Worm (Caenorhabditis elegans) whole organism, young adult: ENCODE results near the gene ace-4.
A peak's percentile ranks its signal among the peaks of the same experiment; 100 is the strongest.

Experiments used
- B0261.1 ChIP-seq: sonication (generic microtip); optimal IDR thresholded peaks from 2 replicates; lab custom pipeline; 2016; ENCODE audit warnings: mild to moderate bottlenecking, missing genetic modification characterization, moderate library complexity, missing compliant biosample characterization
- D2030.7 ChIP-seq: fragments of 200-800 bp; sonication (Bioruptor generic); IDR thresholded peaks from 2 replicates; pipeline ENCODE4 v1.3.6; 2022; ENCODE audit warnings: missing genetic modification reagents, missing genetic modification characterization, missing compliant biosample characterization
- F10E7.11 ChIP-seq: sonication (generic microtip); optimal IDR thresholded peaks from 2 replicates; lab custom pipeline; 2017; ENCODE audit warnings: mild to moderate bottlenecking, missing genetic modification characterization, moderate library complexity, missing compliant biosample characterization
- F22D6.2 ChIP-seq: sonication (generic microtip); optimal IDR thresholded peaks from 2 replicates; lab custom pipeline; 2016; ENCODE audit warnings: mild to moderate bottlenecking, missing genetic modification characterization, missing compliant biosample characterization
- F23B12.7 ChIP-seq: sonication (generic microtip); optimal IDR thresholded peaks from 2 replicates; lab custom pipeline; 2017; ENCODE audit warnings: missing genetic modification characterization, mild to moderate bottlenecking, missing compliant biosample characterization, antibody characterized with exemption, moderate library complexity; ENCODE audit not compliant: insufficient read depth
- F33H1.4 ChIP-seq: fragments of 200-800 bp; sonication (Bioruptor generic); IDR thresholded peaks from 2 replicates; pipeline ENCODE4 v1.3.6; 2022; ENCODE audit warnings: missing genetic modification reagents, missing genetic modification characterization, missing compliant biosample characterization
- F49E8.2 ChIP-seq: sonication (generic microtip); optimal IDR thresholded peaks from 3 replicates; lab custom pipeline; 2017; ENCODE audit warnings: missing genetic modification characterization, mild to moderate bottlenecking, missing compliant biosample characterization, antibody characterized with exemption, moderate library complexity; ENCODE audit not compliant: insufficient read depth
- K12H6.12 ChIP-seq: fragments of 200-800 bp; sonication (Bioruptor generic); optimal IDR thresholded peaks from 2 replicates; lab custom pipeline; 2018; ENCODE audit warnings: mild to moderate bottlenecking, missing genetic modification characterization, missing compliant biosample characterization
- aptf-2 ChIP-seq: fragments of 200-800 bp; sonication (Bioruptor generic); conservative IDR thresholded peaks from 2 replicates; pipeline ENCODE4 v1.3.6; 2022; ENCODE audit warnings: missing genetic modification reagents, missing genetic modification characterization, missing compliant biosample characterization
- atf-7 ChIP-seq: sonication (generic microtip); optimal IDR thresholded peaks from 2 replicates; lab custom pipeline; 2017; ENCODE audit warnings: mild to moderate bottlenecking, missing genetic modification characterization, missing compliant biosample characterization
- attf-6 ChIP-seq: fragments of 200-800 bp; sonication (Bioruptor generic); IDR thresholded peaks from 2 replicates; pipeline ENCODE4 v1.3.6; 2022; ENCODE audit warnings: missing genetic modification reagents, missing genetic modification characterization, missing compliant biosample characterization
- bed-2 ChIP-seq: fragments of 200-800 bp; sonication (Bioruptor generic); IDR thresholded peaks from 2 replicates; pipeline ENCODE4 v1.3.6; 2022; ENCODE audit warnings: missing genetic modification reagents, missing genetic modification characterization, missing compliant biosample characterization
- ccch-3 ChIP-seq: fragments of 200-800 bp; sonication (Bioruptor generic); optimal IDR thresholded peaks from 2 replicates; lab custom pipeline; 2018; ENCODE audit warnings: mild to moderate bottlenecking, missing genetic modification characterization, missing compliant biosample characterization
- cebp-1 ChIP-seq, 2 experiments: fragments of 200-800 bp in 1 of 2; sonication (Bioruptor generic) in 1 of 2; sonication (generic microtip) in 1 of 2; IDR thresholded peaks in 1 of 2; optimal IDR thresholded peaks in 1 of 2; 2 replicates each; pipeline versions ENCODE4 v1.3.6 to Lab custom; 2017 to 2022; ENCODE audit warnings: missing compliant biosample characterization in 2 of 2, missing genetic modification characterization in 2 of 2, mild to moderate bottlenecking in 1 of 2, missing genetic modification reagents in 1 of 2, moderate library complexity in 1 of 2
- cebp-2 ChIP-seq: fragments of 200-800 bp; sonication (Bioruptor generic); IDR thresholded peaks from 2 replicates; pipeline ENCODE4 v1.3.6; 2022; ENCODE audit warnings: missing genetic modification characterization, missing compliant biosample characterization
- ceh-100 ChIP-seq: fragments of 200-800 bp; sonication (Bioruptor generic); IDR thresholded peaks from 2 replicates; pipeline ENCODE4 v1.3.6; 2022; ENCODE audit warnings: missing genetic modification reagents, missing genetic modification characterization, missing compliant biosample characterization
- ceh-58 ChIP-seq: fragments of 200-800 bp; sonication (Bioruptor generic); IDR thresholded peaks from 2 replicates; pipeline ENCODE4 v1.3.6; 2022; ENCODE audit warnings: missing genetic modification characterization, missing compliant biosample characterization
- ceh-79 ChIP-seq: sonication (generic microtip); optimal IDR thresholded peaks from 2 replicates; lab custom pipeline; 2017; ENCODE audit warnings: mild to moderate bottlenecking, missing genetic modification characterization, missing compliant biosample characterization
- dpl-1 ChIP-seq: fragments of 150-350 bp; optimal IDR thresholded peaks from 2 replicates; lab custom pipeline; 2014; ENCODE audit warnings: missing biosample characterization, missing genetic modification reagents, missing genetic modification characterization
- efl-1 ChIP-seq: fragments of 150-350 bp; optimal IDR thresholded peaks from 2 replicates; lab custom pipeline; 2014; ENCODE audit warnings: missing biosample characterization, missing genetic modification reagents, missing genetic modification characterization
- egrh-3 ChIP-seq: fragments of 200-800 bp; sonication (Bioruptor generic); IDR thresholded peaks from 2 replicates; pipeline ENCODE4 v1.3.6; 2022; ENCODE audit warnings: missing genetic modification reagents, missing genetic modification characterization, missing compliant biosample characterization
- fkh-3 ChIP-seq: sonication (generic microtip); optimal IDR thresholded peaks from 2 replicates; lab custom pipeline; 2016; ENCODE audit warnings: mild to moderate bottlenecking, missing genetic modification characterization, missing compliant biosample characterization
- gei-17 ChIP-seq: fragments of 200-800 bp; sonication (Bioruptor generic); optimal IDR thresholded peaks from 2 replicates; lab custom pipeline; 2018; ENCODE audit warnings: mild to moderate bottlenecking, missing genetic modification characterization, missing compliant biosample characterization
- hmg-1.2 ChIP-seq: fragments of 200-800 bp; sonication (Bioruptor generic); IDR thresholded peaks from 2 replicates; pipeline ENCODE4 v1.3.6; 2022; ENCODE audit warnings: missing genetic modification reagents, missing genetic modification characterization, missing compliant biosample characterization
- lag-1 ChIP-seq: fragments of 200-800 bp; sonication (Bioruptor generic); IDR thresholded peaks from 2 replicates; pipeline ENCODE4 v1.3.6; 2022; ENCODE audit warnings: missing genetic modification reagents, missing genetic modification characterization, missing compliant biosample characterization
- let-607 ChIP-seq, 2 experiments: fragments of 200-800 bp in 1 of 2; sonication (Bioruptor generic) in 1 of 2; sonication (generic microtip) in 1 of 2; optimal IDR thresholded peaks; 2 replicates each; lab custom pipeline; 2016 to 2018; ENCODE audit warnings: mild to moderate bottlenecking in 2 of 2, missing compliant biosample characterization in 2 of 2, missing genetic modification characterization in 2 of 2, moderate library complexity in 2 of 2, missing genotype in 1 of 2
- lin-26 ChIP-seq: fragments of 200-800 bp; sonication (Bioruptor generic); IDR thresholded peaks from 2 replicates; pipeline ENCODE4 v1.3.6; 2022; ENCODE audit warnings: missing genetic modification reagents, missing genetic modification characterization, missing compliant biosample characterization
- lin-35 ChIP-seq, 3 experiments: fragments of 150-350 bp in 2 of 3; sonication (generic microtip) in 1 of 3; optimal IDR thresholded peaks; 2 replicates each; lab custom pipeline; 2014 to 2018; ENCODE audit warnings: missing biosample characterization in 3 of 3, missing genetic modification characterization in 3 of 3, missing genetic modification reagents in 3 of 3
- lin-54 ChIP-seq: fragments of 200-800 bp; sonication (Bioruptor generic); optimal IDR thresholded peaks from 2 replicates; lab custom pipeline; 2018; ENCODE audit warnings: mild to moderate bottlenecking, missing genetic modification characterization, missing compliant biosample characterization
- lsl-1 ChIP-seq: fragments of 200-800 bp; sonication (Bioruptor generic); optimal IDR thresholded peaks from 2 replicates; lab custom pipeline; 2018; ENCODE audit warnings: mild to moderate bottlenecking, missing genetic modification characterization, moderate library complexity, missing compliant biosample characterization
- madf-10 ChIP-seq: sonication (generic microtip); optimal IDR thresholded peaks from 2 replicates; lab custom pipeline; 2016; ENCODE audit warnings: mild to moderate bottlenecking, missing genetic modification characterization, missing compliant biosample characterization
- madf-6 ChIP-seq: fragments of 200-800 bp; sonication (Bioruptor generic); IDR thresholded peaks from 2 replicates; pipeline ENCODE4 v1.3.6; 2022; ENCODE audit warnings: missing genetic modification reagents, missing genetic modification characterization, missing compliant biosample characterization
- madf-8 ChIP-seq: fragments of 200-800 bp; sonication (Bioruptor generic); conservative IDR thresholded peaks from 2 replicates; pipeline ENCODE4 v1.3.6; 2022; ENCODE audit warnings: missing genetic modification reagents, missing genetic modification characterization, missing compliant biosample characterization
- mcd-1 ChIP-seq: fragments of 200-800 bp; sonication (Bioruptor generic); IDR thresholded peaks from 2 replicates; pipeline ENCODE4 v1.3.6; 2022; ENCODE audit warnings: missing genetic modification reagents, missing genetic modification characterization, missing compliant biosample characterization
- nfya-2 ChIP-seq: fragments of 200-800 bp; sonication (Bioruptor generic); IDR thresholded peaks from 2 replicates; pipeline ENCODE4 v1.3.6; 2022; ENCODE audit warnings: missing genetic modification reagents, missing genetic modification characterization, missing compliant biosample characterization
- nhr-120 ChIP-seq: fragments of 200-800 bp; sonication (Bioruptor generic); IDR thresholded peaks from 2 replicates; pipeline ENCODE4 v1.3.6; 2022; ENCODE audit warnings: missing genetic modification characterization, missing compliant biosample characterization
- sea-2 ChIP-seq: fragments of 200-800 bp; sonication (Bioruptor generic); IDR thresholded peaks from 2 replicates; pipeline ENCODE4 v1.3.6; 2022; ENCODE audit warnings: missing genetic modification characterization, missing compliant biosample characterization
- snpc-1.1 ChIP-seq: sonication (generic microtip); optimal IDR thresholded peaks from 2 replicates; lab custom pipeline; 2017; ENCODE audit warnings: missing genetic modification characterization, mild to moderate bottlenecking, missing compliant biosample characterization, antibody characterized with exemption, moderate library complexity, missing genotype, missing genetic modification reagents; ENCODE audit not compliant: insufficient read depth
- xnd-1 ChIP-seq: sonication (generic microtip); optimal IDR thresholded peaks from 2 replicates; lab custom pipeline; 2016; ENCODE audit warnings: missing genotype, missing genetic modification reagents, missing genetic modification characterization, missing compliant biosample characterization
- zfh-2 ChIP-seq: fragments of 200-800 bp; sonication (Bioruptor generic); conservative IDR thresholded peaks from 2 replicates; pipeline ENCODE4 v1.3.6; 2022; ENCODE audit warnings: missing genetic modification reagents, missing genetic modification characterization, missing compliant biosample characterization
- ztf-28 ChIP-seq: fragments of 200-800 bp; sonication (Bioruptor generic); IDR thresholded peaks from 2 replicates; pipeline ENCODE4 v1.3.6; 2022; ENCODE audit warnings: missing genetic modification reagents, missing genetic modification characterization, missing compliant biosample characterization

ace-4 gene

ce11 chrII:14230075-14230474, 32.2 kb downstream of the ace-4 start:
- TF ChIP-seq zfh-2 (GFP tag; lab: Robert Waterston, UW), result peak; percentile 75
- no peak for TF ChIP-seq ceh-100 (GFP tag; lab: Robert Waterston, UW)
- TF ChIP-seq snpc-1.1 (tag; lab: Kevin White, UChicago), result no peak

- TF ChIP-seq F23B12.7, result no peak
- TF ChIP-seq F10E7.11 (tag; lab: Kevin White, UChicago), result no peak
- TF ChIP-seq lin-26 (GFP tag; lab: Robert Waterston, UW), result no peak
- no peak for TF ChIP-seq sea-2 (GFP tag; lab: Robert Waterston, UW)
- TF ChIP-seq F49E8.2, result no peak
- TF ChIP-seq F22D6.2 (tag; lab: Kevin White, UChicago), result no peak
- TF ChIP-seq gei-17, result no peak
- TF ChIP-seq nfya-2 (GFP tag; lab: Robert Waterston, UW), result no peak
- no peak for TF ChIP-seq ztf-28 (GFP tag; lab: Robert Waterston, UW)
- no peak for TF ChIP-seq attf-6
- TF ChIP-seq ceh-58 (GFP tag; lab: Robert Waterston, UW), result no peak
- no peak for TF ChIP-seq ceh-79
- TF ChIP-seq D2030.7 (GFP tag; lab: Robert Waterston, UW), result no peak
- TF ChIP-seq lag-1 (GFP tag; lab: Robert Waterston, UW), result no peak
- no peak for TF ChIP-seq nhr-120 (GFP tag; lab: Robert Waterston, UW)
- TF ChIP-seq K12H6.12 (tag; lab: Kevin White, UChicago), result no peak
- no peak for TF ChIP-seq cebp-1 (GFP tag; IDR thresholded peaks at IDR 0.05; lab: Robert Waterston, UW)
- TF ChIP-seq cebp-1 (tag; optimal IDR thresholded peaks at IDR 0.05; lab: Kevin White, UChicago), result no peak
Observed at ce11 chrII:14230938-14231337, 33.1 kb downstream of the ace-4 start.

ce11 chrII:14233879-14234278, 36.0 kb downstream of the ace-4 start, which contains the start of gene men-1:
TSS of gene men-1 (minus strand) at chrII:14234120.
- TF ChIP-seq attf-6 (no peak), lsl-1 (GFP tag; lab: Kevin White, UChicago) (no peak), hmg-1.2 (GFP tag; lab: Robert Waterston, UW) (peak; percentile 72; the same call in 1 of the 2 replicates)

- peak; percentile 75 for TF ChIP-seq efl-1 (GFP tag; lab: Kevin White, UChicago)
- no peak for TF ChIP-seq cebp-2 (GFP tag; lab: Robert Waterston, UW)
- TF ChIP-seq ccch-3, result no peak
- no peak for TF ChIP-seq fkh-3 (tag; lab: Kevin White, UChicago)
- peak; percentile 57; the same call in 1 of the 2 replicates for TF ChIP-seq F33H1.4 (GFP tag; lab: Robert Waterston, UW)
- TF ChIP-seq bed-2 (GFP tag; lab: Robert Waterston, UW), result no peak
- peak; percentile 27 for TF ChIP-seq snpc-1.1 (tag; lab: Kevin White, UChicago)
- no peak for TF ChIP-seq B0261.1 (tag; lab: Kevin White, UChicago)
- TF ChIP-seq lin-54 (GFP tag; lab: Kevin White, UChicago), result peak; percentile 90
- no peak for TF ChIP-seq aptf-2
- no peak for TF ChIP-seq atf-7 (tag; lab: Kevin White, UChicago)
- TF ChIP-seq lsl-1 (GFP tag; lab: Kevin White, UChicago), result peak; percentile 59
- TF ChIP-seq let-607 (tag; optimal IDR thresholded peaks at IDR 0.05; lab: Kevin White, UChicago), result no peak
- TF ChIP-seq dpl-1 (GFP tag; lab: Kevin White, UChicago), result peak; percentile 23
- TF ChIP-seq lin-35 (GFP tag; optimal IDR thresholded peaks at IDR 0.05; lab: Kevin White, UChicago), result peak in 1 of 3 experiments; percentile 15
- no peak for TF ChIP-seq egrh-3 (GFP tag; lab: Robert Waterston, UW)
- TF ChIP-seq madf-6 (GFP tag; lab: Robert Waterston, UW), result peak; percentile 75
- no peak for TF ChIP-seq mcd-1 (GFP tag; lab: Robert Waterston, UW)
- TF ChIP-seq madf-10 (tag; lab: Kevin White, UChicago), result no peak
- no peak for TF ChIP-seq zfh-2 (GFP tag; lab: Robert Waterston, UW)
- peak; percentile 41 for TF ChIP-seq xnd-1 (tag; lab: Kevin White, UChicago)
- peak; percentile 35 for TF ChIP-seq madf-8 (GFP tag; lab: Robert Waterston, UW)
- TF ChIP-seq, all 124 proteins: peak for 10
Observed at ce11 chrII:14234375-14235102, 36.7 kb downstream of the ace-4 start.
